Worm (Caenorhabditis elegans): ENCODE measurements around the gene C02F5.5.

- TF ChIP-seq egl-27 (tag; optimal IDR thresholded peaks at IDR 0.05) (no peak), sma-9 (GFP tag; optimal IDR thresholded peaks at IDR 0.05) (no peak), sma-9 (tag; optimal IDR thresholded peaks at IDR 0.05) (no peak), ama-1 (optimal IDR thresholded peaks at IDR 0.05) (no peak), peb-1 (tag; optimal IDR thresholded peaks at IDR 0.05) (no peak), blmp-1 (tag; optimal IDR thresholded peaks at IDR 0.05; ENCODE audit: insufficient read depth) (no peak), nhr-6 (tag; optimal IDR thresholded peaks at IDR 0.05) (no peak), lsy-2 (tag; optimal IDR thresholded peaks at IDR 0.05) (no peak), nhr-10 (tag; optimal IDR thresholded peaks at IDR 0.05) (no peak), lin-11 (tag; optimal IDR thresholded peaks at IDR 0.05) (no peak), aly-2 (tag; optimal IDR thresholded peaks at IDR 0.05) (no peak), fos-1 (tag; optimal IDR thresholded peaks at IDR 0.05) (no peak), R02D3.7 (tag; optimal IDR thresholded peaks at IDR 0.05) (no peak)
Measured at ce11 chrIII:8286003-8286402, 50.0 kb downstream of the C02F5.5 start.
